Worm (Caenorhabditis elegans): ENCODE measurements around the gene oac-53.
"Not testable (repeated sequence)": the region's sequence is repeated elsewhere in the genome, so short reads cannot be mapped to it uniquely, and the experiment has no call there.

- TF ChIP-seq lsy-27 (tag; optimal IDR thresholded peaks at IDR 0.05; ENCODE audit: borderline replicate concordance, insufficient read depth); attf-3 (GFP tag; conservative IDR thresholded peaks at IDR 0.05): not testable (repeated sequence)
These were observed 26.5 kb upstream of the oac-53 start, which contains the start of gene W06G6.15 for ce11 chrV:16654242-16654641.

Measured in whole organism, young adult.